Worm (Caenorhabditis elegans) whole organism, L4/young adult: Measurements from ENCODE around the gene spn-4.

Experiments used
- W03F9.2 ChIP-seq: fragments of 150-350 bp; optimal IDR thresholded peaks from 2 replicates; lab custom pipeline; 2014; ENCODE audit warnings: missing biosample characterization, missing genetic modification characterization
- dao-5 ChIP-seq: sonication (generic microtip); optimal IDR thresholded peaks from 2 replicates; lab custom pipeline; 2016; ENCODE audit warnings: missing genotype, missing genetic modification characterization, moderate library complexity, missing compliant biosample characterization
- him-1 ChIP-seq: sonication (generic microtip); optimal IDR thresholded peaks from 2 replicates; lab custom pipeline; 2016; ENCODE audit warnings: missing genotype, missing genetic modification reagents, missing genetic modification characterization, missing compliant biosample characterization

spn-4 gene

ce11 chrV:6736877-6737276 lies 47.8 kb downstream of the spn-4 start:
- TF ChIP-seq him-1, result no peak

- no peak for TF ChIP-seq W03F9.2 (tag; lab: Kevin White, UChicago)
- no peak for TF ChIP-seq him-1
- TF ChIP-seq dao-5 (tag; lab: Kevin White, UChicago), result no peak
Observed at ce11 chrV:6736108-6736507, 48.6 kb downstream of the spn-4 start.
